Worm (Caenorhabditis elegans) whole organism, young adult: ENCODE results near the gene Y70C5A.3.

Experiments
- B0261.1 ChIP-seq: sonication (generic microtip); optimal IDR thresholded peaks from 2 replicates; lab custom pipeline; 2016; ENCODE audit warnings: mild to moderate bottlenecking, missing genetic modification characterization, moderate library complexity, missing compliant biosample characterization
- C17E4.6 ChIP-seq: fragments of 200-800 bp; sonication (Bioruptor generic); IDR thresholded peaks from 2 replicates; pipeline ENCODE4 v1.3.6; 2022; ENCODE audit warnings: missing genetic modification reagents, missing genetic modification characterization, missing compliant biosample characterization
- D2030.7 ChIP-seq: fragments of 200-800 bp; sonication (Bioruptor generic); IDR thresholded peaks from 2 replicates; pipeline ENCODE4 v1.3.6; 2022; ENCODE audit warnings: missing genetic modification reagents, missing genetic modification characterization, missing compliant biosample characterization
- F37B4.10 ChIP-seq: fragments of 200-800 bp; sonication (Bioruptor generic); IDR thresholded peaks from 2 replicates; pipeline ENCODE4 v1.3.6; 2022; ENCODE audit warnings: missing genetic modification characterization, missing compliant biosample characterization
- F39B2.1 ChIP-seq: fragments of 200-800 bp; sonication (Bioruptor generic); IDR thresholded peaks from 2 replicates; pipeline ENCODE4 v1.3.6; 2022; ENCODE audit warnings: missing genetic modification reagents, missing genetic modification characterization, missing compliant biosample characterization
- F49E8.2 ChIP-seq: sonication (generic microtip); optimal IDR thresholded peaks from 3 replicates; lab custom pipeline; 2017; ENCODE audit warnings: missing genetic modification characterization, mild to moderate bottlenecking, missing compliant biosample characterization, antibody characterized with exemption, moderate library complexity; ENCODE audit not compliant: insufficient read depth
- F55B11.4 ChIP-seq: sonication (generic microtip); optimal IDR thresholded peaks from 2 replicates; lab custom pipeline; 2016; ENCODE audit warnings: missing compliant biosample characterization, missing genetic modification characterization, borderline replicate concordance; ENCODE audit not compliant: insufficient read depth
- T07F8.4 ChIP-seq: sonication (generic microtip); optimal IDR thresholded peaks from 2 replicates; lab custom pipeline; 2016; ENCODE audit warnings: mild to moderate bottlenecking, missing genetic modification characterization, moderate library complexity, missing compliant biosample characterization
- ZK185.1 ChIP-seq: sonication (generic microtip); optimal IDR thresholded peaks from 2 replicates; lab custom pipeline; 2016; ENCODE audit warnings: mild to moderate bottlenecking, missing genetic modification characterization, missing compliant biosample characterization; ENCODE audit not compliant: poor library complexity, severe bottlenecking
- akir-1 ChIP-seq: fragments of 200-800 bp; sonication (Bioruptor generic); optimal IDR thresholded peaks from 2 replicates; lab custom pipeline; 2018; ENCODE audit warnings: mild to moderate bottlenecking, missing genetic modification characterization, moderate library complexity, missing compliant biosample characterization
- ama-1 ChIP-seq, 3 experiments: fragments of 150-350 bp in 1 of 3; sonication (generic microtip) in 2 of 3; optimal IDR thresholded peaks; 2 replicates each; lab custom pipeline; 2014 to 2018; ENCODE audit warnings: missing biosample characterization in 2 of 3, missing genetic modification characterization in 2 of 3, missing genetic modification reagents in 2 of 3
- aptf-2 ChIP-seq: fragments of 200-800 bp; sonication (Bioruptor generic); conservative IDR thresholded peaks from 2 replicates; pipeline ENCODE4 v1.3.6; 2022; ENCODE audit warnings: missing genetic modification reagents, missing genetic modification characterization, missing compliant biosample characterization
- aptf-3 ChIP-seq: fragments of 200-800 bp; sonication (Bioruptor generic); IDR thresholded peaks from 2 replicates; pipeline ENCODE4 v1.3.6; 2022; ENCODE audit warnings: missing genetic modification characterization, missing compliant biosample characterization
- bed-1 ChIP-seq: fragments of 200-800 bp; sonication (Bioruptor generic); IDR thresholded peaks from 2 replicates; pipeline ENCODE4 v1.3.6; 2022; ENCODE audit warnings: missing genetic modification reagents, missing genetic modification characterization, missing compliant biosample characterization
- cebp-1 ChIP-seq, 2 experiments: fragments of 200-800 bp in 1 of 2; sonication (Bioruptor generic) in 1 of 2; sonication (generic microtip) in 1 of 2; IDR thresholded peaks in 1 of 2; optimal IDR thresholded peaks in 1 of 2; 2 replicates each; pipeline versions ENCODE4 v1.3.6 to Lab custom; 2017 to 2022; ENCODE audit warnings: missing compliant biosample characterization in 2 of 2, missing genetic modification characterization in 2 of 2, mild to moderate bottlenecking in 1 of 2, missing genetic modification reagents in 1 of 2, moderate library complexity in 1 of 2
- ceh-27 ChIP-seq: fragments of 200-800 bp; sonication (Bioruptor generic); optimal IDR thresholded peaks from 2 replicates; lab custom pipeline; 2018; ENCODE audit warnings: mild to moderate bottlenecking, missing genetic modification characterization, moderate library complexity, missing compliant biosample characterization
- ceh-91 ChIP-seq: fragments of 200-800 bp; sonication (Bioruptor generic); IDR thresholded peaks from 2 replicates; pipeline ENCODE4 v1.3.6; 2022; ENCODE audit warnings: missing genetic modification reagents, missing genetic modification characterization, missing compliant biosample characterization
- dox-1 ChIP-seq: fragments of 200-800 bp; sonication (Bioruptor generic); IDR thresholded peaks from 2 replicates; pipeline ENCODE4 v1.3.6; 2022; ENCODE audit warnings: missing genetic modification reagents, missing genetic modification characterization, missing compliant biosample characterization
- egl-18 ChIP-seq: fragments of 200-800 bp; sonication (Bioruptor generic); IDR thresholded peaks from 2 replicates; pipeline ENCODE4 v1.3.6; 2022; ENCODE audit warnings: missing genetic modification reagents, missing genetic modification characterization, missing compliant biosample characterization
- fkh-3 ChIP-seq: sonication (generic microtip); optimal IDR thresholded peaks from 2 replicates; lab custom pipeline; 2016; ENCODE audit warnings: mild to moderate bottlenecking, missing genetic modification characterization, missing compliant biosample characterization
- gei-17 ChIP-seq: fragments of 200-800 bp; sonication (Bioruptor generic); optimal IDR thresholded peaks from 2 replicates; lab custom pipeline; 2018; ENCODE audit warnings: mild to moderate bottlenecking, missing genetic modification characterization, missing compliant biosample characterization
- him-1 ChIP-seq: sonication (generic microtip); optimal IDR thresholded peaks from 2 replicates; lab custom pipeline; 2016; ENCODE audit warnings: missing genotype, missing genetic modification reagents, missing genetic modification characterization, missing compliant biosample characterization
- hlh-12 ChIP-seq: sonication (generic microtip); optimal IDR thresholded peaks from 2 replicates; lab custom pipeline; 2016; ENCODE audit warnings: missing genetic modification characterization, missing compliant biosample characterization
- hmg-1.2 ChIP-seq: fragments of 200-800 bp; sonication (Bioruptor generic); IDR thresholded peaks from 2 replicates; pipeline ENCODE4 v1.3.6; 2022; ENCODE audit warnings: missing genetic modification reagents, missing genetic modification characterization, missing compliant biosample characterization
- hrde-1 ChIP-seq: sonication (generic microtip); optimal IDR thresholded peaks from 2 replicates; lab custom pipeline; 2016; ENCODE audit warnings: missing genetic modification characterization, mild to moderate bottlenecking, missing compliant biosample characterization, moderate library complexity, missing genotype, missing genetic modification reagents, borderline replicate concordance
- hsf-1 ChIP-seq: fragments of 200-800 bp; sonication (Bioruptor generic); IDR thresholded peaks from 2 replicates; pipeline ENCODE4 v1.3.6; 2022; ENCODE audit warnings: missing genetic modification reagents, missing genetic modification characterization, missing compliant biosample characterization
- lin-40 ChIP-seq: sonication (generic microtip); optimal IDR thresholded peaks from 2 replicates; lab custom pipeline; 2016; ENCODE audit warnings: missing genetic modification characterization, mild to moderate bottlenecking, missing compliant biosample characterization, missing genotype, missing genetic modification reagents
- lsy-27 ChIP-seq: sonication (generic microtip); optimal IDR thresholded peaks from 2 replicates; lab custom pipeline; 2017; ENCODE audit warnings: missing genetic modification characterization, mild to moderate bottlenecking, missing compliant biosample characterization, antibody characterized with exemption, missing genotype, borderline replicate concordance; ENCODE audit not compliant: insufficient read depth
- madf-10 ChIP-seq: sonication (generic microtip); optimal IDR thresholded peaks from 2 replicates; lab custom pipeline; 2016; ENCODE audit warnings: mild to moderate bottlenecking, missing genetic modification characterization, missing compliant biosample characterization
- mcd-1 ChIP-seq: fragments of 200-800 bp; sonication (Bioruptor generic); IDR thresholded peaks from 2 replicates; pipeline ENCODE4 v1.3.6; 2022; ENCODE audit warnings: missing genetic modification reagents, missing genetic modification characterization, missing compliant biosample characterization
- nfya-2 ChIP-seq: fragments of 200-800 bp; sonication (Bioruptor generic); IDR thresholded peaks from 2 replicates; pipeline ENCODE4 v1.3.6; 2022; ENCODE audit warnings: missing genetic modification reagents, missing genetic modification characterization, missing compliant biosample characterization
- repo-1 ChIP-seq: sonication (generic microtip); optimal IDR thresholded peaks from 2 replicates; lab custom pipeline; 2017; ENCODE audit warnings: mild to moderate bottlenecking, missing genetic modification characterization, missing compliant biosample characterization
- snpc-1.1 ChIP-seq: sonication (generic microtip); optimal IDR thresholded peaks from 2 replicates; lab custom pipeline; 2017; ENCODE audit warnings: missing genetic modification characterization, mild to moderate bottlenecking, missing compliant biosample characterization, antibody characterized with exemption, moderate library complexity, missing genotype, missing genetic modification reagents; ENCODE audit not compliant: insufficient read depth
- snpc-1.3 ChIP-seq: sonication (generic microtip); optimal IDR thresholded peaks from 2 replicates; lab custom pipeline; 2017; ENCODE audit warnings: missing genetic modification characterization, mild to moderate bottlenecking, missing compliant biosample characterization, antibody characterized with exemption, moderate library complexity, missing genotype, missing genetic modification reagents; ENCODE audit not compliant: insufficient read depth
- snpc-4 ChIP-seq, 5 experiments: fragments of 150-350 bp in 1 of 5; sonication (generic microtip) in 4 of 5; optimal IDR thresholded peaks; 2 replicates each; lab custom pipeline; 2014 to 2018; ENCODE audit warnings: missing genetic modification characterization in 5 of 5, missing biosample characterization in 3 of 5, antibody characterized with exemption in 2 of 5, mild to moderate bottlenecking in 2 of 5, missing compliant biosample characterization in 2 of 5, missing genotype in 2 of 5, moderate library complexity in 2 of 5, missing genetic modification reagents in 1 of 5
- tbp1 ChIP-seq: fragments of 200-800 bp; sonication (Bioruptor generic); optimal IDR thresholded peaks from 2 replicates; lab custom pipeline; 2018; ENCODE audit warnings: mild to moderate bottlenecking, missing genetic modification characterization, missing compliant biosample characterization
- zfh-2 ChIP-seq: fragments of 200-800 bp; sonication (Bioruptor generic); conservative IDR thresholded peaks from 2 replicates; pipeline ENCODE4 v1.3.6; 2022; ENCODE audit warnings: missing genetic modification reagents, missing genetic modification characterization, missing compliant biosample characterization
- ztf-22 ChIP-seq: fragments of 200-800 bp; sonication (Bioruptor generic); optimal IDR thresholded peaks from 2 replicates; lab custom pipeline; 2018; ENCODE audit warnings: mild to moderate bottlenecking, missing genetic modification characterization, moderate library complexity, missing compliant biosample characterization

Gene Y70C5A.3

DNA sequence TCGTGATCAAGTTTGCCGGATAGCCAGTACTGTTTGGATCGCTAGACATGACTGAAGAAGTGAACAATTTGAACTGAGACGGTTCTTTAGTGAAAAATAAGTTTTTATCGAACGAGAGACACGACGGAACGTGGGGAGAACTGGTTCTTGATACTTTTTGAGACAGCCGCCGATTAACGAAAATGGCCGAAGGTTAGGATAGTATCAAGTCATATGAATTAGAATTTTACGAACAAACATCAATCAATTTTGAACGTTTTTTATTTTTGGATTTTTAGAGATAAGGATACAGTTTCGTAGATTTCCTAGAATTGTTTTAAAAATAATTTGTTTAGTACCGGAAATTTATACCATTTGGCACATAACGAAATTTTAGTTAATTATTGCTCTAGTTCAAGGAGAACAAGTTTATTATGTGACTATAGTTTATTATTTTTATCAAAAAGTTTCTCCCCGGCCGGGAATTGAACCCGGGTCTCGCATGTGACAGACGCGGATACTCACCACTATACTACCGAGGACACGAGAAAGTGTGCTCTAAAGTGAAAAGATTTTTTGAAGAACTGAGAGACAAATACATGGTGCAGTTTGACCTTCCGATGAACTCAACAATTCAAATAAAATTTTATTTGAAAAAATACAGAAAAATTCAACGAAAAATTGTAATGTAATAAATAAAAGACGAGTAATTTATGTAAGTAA lies 27.7 kb upstream of the Y70C5A.3 start, which contains the start of gene W06G6.20 (continued):
- TF ChIP-seq snpc-1.3 (tag; lab: Kevin White, UChicago) (peak; percentile 65), hmg-1.2 (GFP tag; lab: Robert Waterston, UW) (peak; percentile 50; the same call in 1 of the 2 replicates), lsy-27 (tag; lab: Kevin White, UChicago) (peak; percentile 22)

DNA sequence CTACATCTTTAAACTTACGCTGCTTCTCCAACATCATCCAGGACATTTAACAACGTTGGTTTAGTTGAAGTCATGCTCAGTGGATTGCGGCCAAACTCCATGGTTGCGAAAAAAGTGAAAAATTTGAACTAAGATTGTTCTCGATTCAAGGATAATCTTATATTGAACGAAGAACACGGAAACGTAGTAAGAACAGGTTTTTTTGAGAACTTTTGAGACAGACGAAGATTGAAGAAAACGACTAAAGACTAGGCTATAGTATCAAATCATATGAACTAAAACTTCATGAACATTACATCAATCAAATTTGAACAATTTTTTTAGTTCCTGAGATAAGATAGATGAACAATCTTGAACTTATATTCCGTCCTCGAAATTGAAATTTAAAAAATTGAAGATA lies 26.4 kb upstream of the Y70C5A.3 start, which contains the start of gene W06G6.10:
Gene W06G6.10 (minus strand): TSS at position 101 of the 400 bp plus-strand sequence.
- TF ChIP-seq aptf-3 (GFP tag; lab: Robert Waterston, UW) (no peak), T07F8.4 (tag; lab: Kevin White, UChicago) (no peak), him-1 (tag; lab: Kevin White, UChicago) (no peak), cebp-1 (GFP tag; IDR thresholded peaks at IDR 0.05; lab: Robert Waterston, UW) (no peak), cebp-1 (tag; optimal IDR thresholded peaks at IDR 0.05; lab: Kevin White, UChicago) (no peak), ZK185.1 (tag; lab: Kevin White, UChicago) (no peak), gei-17 (no peak), dox-1 (GFP tag; lab: Robert Waterston, UW) (no peak), akir-1 (GFP tag; lab: Kevin White, UChicago) (no peak), F37B4.10 (GFP tag; lab: Robert Waterston, UW) (no peak), lin-40 (no peak), B0261.1 (tag; lab: Kevin White, UChicago) (no peak), snpc-1.1 (tag; lab: Kevin White, UChicago) (no peak), ceh-91 (GFP tag; lab: Robert Waterston, UW) (no peak), zfh-2 (GFP tag; lab: Robert Waterston, UW) (no peak), mcd-1 (GFP tag; lab: Robert Waterston, UW) (no peak), hlh-12 (tag; lab: Kevin White, UChicago) (no peak), hsf-1 (no peak)

DNA sequence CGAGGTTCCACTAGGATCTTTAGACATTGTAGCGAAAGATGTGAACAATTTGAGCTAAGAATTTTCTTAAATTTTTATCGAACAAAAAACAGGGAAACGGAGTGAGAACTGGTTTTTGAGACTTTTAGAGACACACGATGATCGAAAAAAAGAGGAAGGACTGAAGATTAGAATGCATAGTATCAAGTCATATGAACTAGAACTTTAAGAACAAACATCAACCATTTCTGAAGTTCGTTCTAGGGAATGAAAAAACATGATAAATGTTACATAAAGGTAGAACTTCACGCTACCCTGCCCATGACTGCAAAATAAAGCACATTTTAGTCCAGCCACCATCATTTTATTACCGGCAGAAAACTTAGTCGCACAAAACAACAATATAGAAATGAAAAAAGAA lies 25.6 kb upstream of the Y70C5A.3 start, which contains the start of gene W06G6.9:
Gene W06G6.9 (minus strand): TSS at position 101 of the 400 bp plus-strand sequence.
- no peak for TF ChIP-seq ceh-27 (GFP tag; lab: Kevin White, UChicago)
- TF ChIP-seq F39B2.1 (GFP tag; lab: Robert Waterston, UW) = no peak
- no peak for TF ChIP-seq nfya-2 (GFP tag; lab: Robert Waterston, UW)
- TF ChIP-seq ceh-91 (GFP tag; lab: Robert Waterston, UW) = no peak
- TF ChIP-seq C17E4.6 = no peak
- TF ChIP-seq bed-1 (GFP tag; lab: Robert Waterston, UW) = no peak
- no peak for TF ChIP-seq madf-10
- TF ChIP-seq snpc-4 (GFP tag; optimal IDR thresholded peaks at IDR 0.05; lab: Kevin White, UChicago) = no peak
- TF ChIP-seq snpc-4 (tag; optimal IDR thresholded peaks at IDR 0.05; lab: Kevin White, UChicago) = no peak
- TF ChIP-seq tbp1 (GFP tag; lab: Kevin White, UChicago) = no peak
- no peak for TF ChIP-seq F49E8.2 (tag; lab: Kevin White, UChicago)
- no peak for TF ChIP-seq fkh-3 (tag; lab: Kevin White, UChicago)
- TF ChIP-seq repo-1 (tag; lab: Kevin White, UChicago) = no peak
- TF ChIP-seq aptf-2 = no peak
- no peak for TF ChIP-seq hrde-1 (tag; lab: Kevin White, UChicago)
- no peak for TF ChIP-seq D2030.7 (GFP tag; lab: Robert Waterston, UW)
- TF ChIP-seq ama-1 (optimal IDR thresholded peaks at IDR 0.05; lab: Kevin White, UChicago) = no peak
- TF ChIP-seq ama-1 (GFP tag; optimal IDR thresholded peaks at IDR 0.05; lab: Kevin White, UChicago) = no peak
- no peak for TF ChIP-seq ztf-22 (GFP tag; lab: Kevin White, UChicago)
- no peak for TF ChIP-seq egl-18 (GFP tag; lab: Robert Waterston, UW)
- TF ChIP-seq hsf-1 = no peak
- TF ChIP-seq F55B11.4 (tag; lab: Kevin White, UChicago) = no peak
